Worm (Caenorhabditis elegans) whole organism, L4 larva: ENCODE results near the gene htrl-1.
A peak's percentile ranks its signal among the peaks of the same experiment; 100 is the strongest.
"Not testable (repeated sequence)": the region's sequence is repeated elsewhere in the genome, so short reads cannot be mapped to it uniquely, and the experiment has no call there.

Experiments used
- D1046.2 ChIP-seq: fragments of 200-800 bp; sonication (Bioruptor generic); IDR thresholded peaks from 2 replicates; pipeline ENCODE4 v1.3.6; 2022; ENCODE audit warnings: missing genetic modification characterization, missing compliant biosample characterization
- F10B5.3 ChIP-seq: sonication (generic microtip); optimal IDR thresholded peaks from 2 replicates; lab custom pipeline; 2016; ENCODE audit warnings: mild to moderate bottlenecking, missing genetic modification characterization, missing compliant biosample characterization
- F26F4.8 ChIP-seq: fragments of 200-800 bp; sonication (Bioruptor generic); conservative IDR thresholded peaks from 2 replicates; pipeline ENCODE4 v1.3.6; 2022; ENCODE audit warnings: missing genetic modification characterization, missing compliant biosample characterization
- F37D6.2 ChIP-seq: sonication (generic microtip); optimal IDR thresholded peaks from 2 replicates; lab custom pipeline; 2016; ENCODE audit warnings: mild to moderate bottlenecking, missing genetic modification characterization, missing compliant biosample characterization
- R02D3.7 ChIP-seq: fragments of 150-350 bp; sonication (generic microtip); optimal IDR thresholded peaks from 3 replicates; lab custom pipeline; 2014; ENCODE audit warnings: missing biosample characterization, missing genetic modification characterization
- Y5F2A.4 ChIP-seq: fragments of 200-800 bp; sonication (Bioruptor generic); optimal IDR thresholded peaks from 2 replicates; lab custom pipeline; 2018; ENCODE audit warnings: mild to moderate bottlenecking, missing genetic modification characterization, missing compliant biosample characterization
- Y75B8A.6 ChIP-seq: fragments of 200-800 bp; sonication (Bioruptor generic); IDR thresholded peaks from 2 replicates; pipeline ENCODE4 v1.3.6; 2022; ENCODE audit warnings: missing genetic modification reagents, missing genetic modification characterization, missing compliant biosample characterization
- aha-1 ChIP-seq: fragments of 150-350 bp; peaks from one replicate; lab custom pipeline; 2014; ENCODE audit warnings: missing biosample characterization, missing genetic modification characterization
- aly-2 ChIP-seq: sonication (generic microtip); optimal IDR thresholded peaks from 2 replicates; lab custom pipeline; 2018; ENCODE audit warnings: missing biosample characterization, missing genetic modification characterization
- arid-1 ChIP-seq: fragments of 200-800 bp; sonication (Bioruptor generic); conservative IDR thresholded peaks from 2 replicates; pipeline ENCODE4 v1.3.6; 2022; ENCODE audit warnings: missing genetic modification reagents, missing genetic modification characterization, missing compliant biosample characterization
- attf-4 ChIP-seq: sonication (generic microtip); optimal IDR thresholded peaks from 3 replicates; lab custom pipeline; 2017; ENCODE audit warnings: missing biosample characterization, missing genetic modification characterization
- ceh-32 ChIP-seq: sonication (generic microtip); optimal IDR thresholded peaks from 2 replicates; lab custom pipeline; 2016; ENCODE audit warnings: mild to moderate bottlenecking, missing genetic modification characterization, missing compliant biosample characterization; ENCODE audit not compliant: poor library complexity
- cey-2 ChIP-seq: sonication (generic microtip); optimal IDR thresholded peaks from 3 replicates; lab custom pipeline; 2017; ENCODE audit warnings: missing genetic modification characterization, mild to moderate bottlenecking, missing compliant biosample characterization, antibody characterized with exemption, borderline replicate concordance; ENCODE audit not compliant: insufficient read depth
- daf-16 ChIP-seq, 3 experiments: sonication (generic microtip); optimal IDR thresholded peaks; 2 replicates each; lab custom pipeline; 2016 to 2017; ENCODE audit warnings: missing genetic modification characterization in 3 of 3, missing genetic modification reagents in 3 of 3, mild to moderate bottlenecking in 2 of 3, missing compliant biosample characterization in 2 of 3, missing biosample characterization in 1 of 3, moderate library complexity in 1 of 3
- daf-8 ChIP-seq: fragments of 200-800 bp; sonication (Bioruptor generic); IDR thresholded peaks from 2 replicates; pipeline ENCODE4 v1.3.6; 2022; ENCODE audit warnings: missing genetic modification characterization, missing compliant biosample characterization
- dmd-6 ChIP-seq: fragments of 200-800 bp; sonication (Bioruptor generic); IDR thresholded peaks from 2 replicates; pipeline ENCODE4 v1.3.6; 2022; ENCODE audit warnings: missing genetic modification reagents, missing genetic modification characterization, missing compliant biosample characterization
- dve-1 ChIP-seq: sonication (generic microtip); optimal IDR thresholded peaks from 2 replicates; lab custom pipeline; 2017; ENCODE audit warnings: antibody characterized with exemption, mild to moderate bottlenecking, missing genetic modification characterization, missing compliant biosample characterization; ENCODE audit not compliant: insufficient read depth
- fos-1 ChIP-seq: fragments of 150-350 bp; optimal IDR thresholded peaks from 2 replicates; lab custom pipeline; 2014; ENCODE audit warnings: missing biosample characterization, missing genetic modification characterization
- gei-8 ChIP-seq: fragments of 200-800 bp; sonication (Bioruptor generic); optimal IDR thresholded peaks from 2 replicates; lab custom pipeline; 2018; ENCODE audit warnings: mild to moderate bottlenecking, missing genetic modification characterization, missing compliant biosample characterization
- hlh-11 ChIP-seq: fragments of 200-800 bp; sonication (Bioruptor generic); optimal IDR thresholded peaks from 2 replicates; lab custom pipeline; 2018; ENCODE audit warnings: mild to moderate bottlenecking, missing genetic modification characterization, missing compliant biosample characterization
- jun-1 ChIP-seq: fragments of 150-350 bp; optimal IDR thresholded peaks from 2 replicates; lab custom pipeline; 2014; ENCODE audit warnings: missing biosample characterization, missing genetic modification reagents, missing genetic modification characterization
- lin-15B ChIP-seq: fragments of 150-350 bp; sonication (generic microtip); optimal IDR thresholded peaks from 3 replicates; lab custom pipeline; 2014; ENCODE audit warnings: missing biosample characterization, missing genetic modification characterization
- lin-29 ChIP-seq: fragments of 200-800 bp; sonication (Bioruptor generic); IDR thresholded peaks from 2 replicates; pipeline ENCODE4 v1.3.6; 2022; ENCODE audit warnings: missing genetic modification reagents, missing genetic modification characterization, missing compliant biosample characterization
- lin-39 ChIP-seq: fragments of 150-350 bp; optimal IDR thresholded peaks from 2 replicates; lab custom pipeline; 2014; ENCODE audit warnings: missing biosample characterization, missing genetic modification reagents, missing genetic modification characterization
- mdt-29 ChIP-seq: fragments of 200-800 bp; sonication (Bioruptor generic); IDR thresholded peaks from 2 replicates; pipeline ENCODE4 v1.3.6; 2022; ENCODE audit warnings: missing genetic modification reagents, missing genetic modification characterization, missing compliant biosample characterization
- mes-2 ChIP-seq: sonication (generic microtip); optimal IDR thresholded peaks from 2 replicates; lab custom pipeline; 2016; ENCODE audit warnings: missing genotype, mild to moderate bottlenecking, missing genetic modification characterization, missing compliant biosample characterization; ENCODE audit not compliant: poor library complexity, severe bottlenecking
- mxl-2 ChIP-seq: fragments of 200-800 bp; sonication (Bioruptor generic); conservative IDR thresholded peaks from 2 replicates; pipeline ENCODE4 v1.3.6; 2022; ENCODE audit warnings: missing genetic modification reagents, missing genetic modification characterization, missing compliant biosample characterization
- mxl-3 ChIP-seq: fragments of 200-800 bp; sonication (Bioruptor generic); optimal IDR thresholded peaks from 2 replicates; lab custom pipeline; 2018; ENCODE audit warnings: mild to moderate bottlenecking, missing genetic modification characterization, missing compliant biosample characterization
- nhr-111 ChIP-seq: fragments of 200-800 bp; sonication (Bioruptor generic); optimal IDR thresholded peaks from 2 replicates; lab custom pipeline; 2018; ENCODE audit warnings: mild to moderate bottlenecking, missing genetic modification characterization, missing compliant biosample characterization
- nhr-28 ChIP-seq: fragments of 150-350 bp; optimal IDR thresholded peaks from 2 replicates; lab custom pipeline; 2014; ENCODE audit warnings: missing biosample characterization, missing genetic modification characterization
- nhr-6 ChIP-seq: fragments of 150-350 bp; optimal IDR thresholded peaks from 2 replicates; lab custom pipeline; 2014; ENCODE audit warnings: missing biosample characterization, missing genetic modification characterization
- nhr-77 ChIP-seq: fragments of 150-350 bp; optimal IDR thresholded peaks from 2 replicates; lab custom pipeline; 2014; ENCODE audit warnings: missing biosample characterization, missing genetic modification characterization
- php-3 ChIP-seq: fragments of 200-800 bp; sonication (Bioruptor generic); IDR thresholded peaks from 2 replicates; pipeline ENCODE4 v1.3.6; 2022; ENCODE audit warnings: missing genetic modification reagents, missing genetic modification characterization, missing compliant biosample characterization
- rbr-2 ChIP-seq: sonication (generic microtip); optimal IDR thresholded peaks from 2 replicates; lab custom pipeline; 2016; ENCODE audit warnings: missing genotype, missing genetic modification characterization, missing compliant biosample characterization
- saeg-2 ChIP-seq: fragments of 200-800 bp; sonication (Bioruptor generic); IDR thresholded peaks from 2 replicates; pipeline ENCODE4 v1.3.6; 2022; ENCODE audit warnings: missing genetic modification reagents, missing genetic modification characterization, missing compliant biosample characterization
- snpc-1.2 ChIP-seq: fragments of 200-800 bp; sonication (Bioruptor generic); IDR thresholded peaks from 2 replicates; pipeline ENCODE4 v1.3.6; 2022; ENCODE audit warnings: missing genetic modification reagents, missing genetic modification characterization, missing compliant biosample characterization
- spr-3 ChIP-seq: fragments of 200-800 bp; sonication (Bioruptor generic); optimal IDR thresholded peaks from 2 replicates; lab custom pipeline; 2018; ENCODE audit warnings: mild to moderate bottlenecking, missing genetic modification characterization, missing compliant biosample characterization
- tag-97 ChIP-seq: fragments of 200-800 bp; sonication (Bioruptor generic); IDR thresholded peaks from 2 replicates; pipeline ENCODE4 v1.3.6; 2022; ENCODE audit warnings: missing genetic modification characterization, missing compliant biosample characterization
- unc-130 ChIP-seq: sonication (generic microtip); optimal IDR thresholded peaks from 2 replicates; lab custom pipeline; 2016; ENCODE audit warnings: missing genetic modification reagents, missing genetic modification characterization, missing compliant biosample characterization
- unc-62 ChIP-seq, 3 experiments: fragments of 150-350 bp in 1 of 3; sonication (generic microtip); optimal IDR thresholded peaks in 2 of 3; peaks in 1 of 3; 1 replicate in 1 of 3; 2 replicates in 2 of 3; lab custom pipeline; 2014 to 2017; ENCODE audit warnings: missing biosample characterization in 3 of 3, missing genetic modification characterization in 3 of 3, missing genetic modification reagents in 3 of 3, missing genotype in 1 of 3
- ztf-11 ChIP-seq: fragments of 150-350 bp; optimal IDR thresholded peaks from 2 replicates; lab custom pipeline; 2014; ENCODE audit warnings: missing biosample characterization, missing genetic modification characterization

htrl-1 gene

ce11 chrV:11478028-11478427, 18.2 kb downstream of the htrl-1 start:
- peak in 1 of 2 experiments; percentile 41 for TF ChIP-seq unc-62 (GFP tag; optimal IDR thresholded peaks at IDR 0.05 in 1 of 2; lab: Kevin White, UChicago)
- TF ChIP-seq unc-62 (tag; optimal IDR thresholded peaks at IDR 0.05; lab: Kevin White, UChicago), result not testable (repeated sequence)
- peak; percentile 53 for TF ChIP-seq unc-130 (GFP tag; lab: Kevin White, UChicago)

- not testable (repeated sequence) for TF ChIP-seq nhr-28; arid-1; D1046.2 (GFP tag; lab: Robert Waterston, UW)
- TF ChIP-seq, all 104 proteins: peak for 0; not testable (repeated sequence) for 104
Observed at ce11 chrV:11475638-11476037, 20.5 kb downstream of the htrl-1 start, which contains the start of gene T11F9.7. TSS of gene T11F9.7 (plus strand) at chrV:11475938.

DNA sequence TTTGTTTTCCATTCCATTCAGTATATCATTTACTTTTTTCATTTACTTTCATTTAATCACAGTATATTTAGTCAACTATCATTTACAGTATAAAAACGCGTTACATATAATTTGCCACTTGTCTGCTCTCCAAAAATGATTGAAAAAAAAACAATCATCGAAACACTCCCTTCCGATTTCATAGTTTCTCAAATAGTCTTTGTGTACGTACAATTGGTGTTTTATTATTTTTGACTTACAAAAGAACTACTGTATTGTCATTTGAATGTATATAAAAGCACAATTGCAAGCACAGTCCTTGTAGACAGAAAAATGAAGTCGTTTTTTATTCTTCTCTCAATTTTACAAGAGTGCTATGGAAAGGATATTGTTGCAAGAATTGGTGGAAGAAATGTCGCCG, 21.8 kb downstream of the htrl-1 start, which contains the start of gene nas-22:
Gene nas-22, plus strand, starts transcription at position 301 of the 400 bp plus-strand sequence.
- TF ChIP-seq spr-3 (GFP tag; lab: Kevin White, UChicago) (no peak), daf-16 (GFP tag; optimal IDR thresholded peaks at IDR 0.05; lab: Kevin White, UChicago) (no peak), daf-16 (tag; optimal IDR thresholded peaks at IDR 0.05; lab: Kevin White, UChicago) (no peak), D1046.2 (GFP tag; lab: Robert Waterston, UW) (no peak), F37D6.2 (tag; lab: Kevin White, UChicago) (no peak), mes-2 (tag; lab: Kevin White, UChicago) (no peak), fos-1 (tag; lab: Kevin White, UChicago) (no peak), unc-130 (GFP tag; lab: Kevin White, UChicago) (no peak), hlh-11 (tag; lab: Kevin White, UChicago) (no peak), attf-4 (tag; lab: Kevin White, UChicago) (no peak), ztf-11 (no peak), jun-1 (tag; lab: Kevin White, UChicago) (no peak), aha-1 (tag; lab: Kevin White, UChicago) (no peak)

DNA sequence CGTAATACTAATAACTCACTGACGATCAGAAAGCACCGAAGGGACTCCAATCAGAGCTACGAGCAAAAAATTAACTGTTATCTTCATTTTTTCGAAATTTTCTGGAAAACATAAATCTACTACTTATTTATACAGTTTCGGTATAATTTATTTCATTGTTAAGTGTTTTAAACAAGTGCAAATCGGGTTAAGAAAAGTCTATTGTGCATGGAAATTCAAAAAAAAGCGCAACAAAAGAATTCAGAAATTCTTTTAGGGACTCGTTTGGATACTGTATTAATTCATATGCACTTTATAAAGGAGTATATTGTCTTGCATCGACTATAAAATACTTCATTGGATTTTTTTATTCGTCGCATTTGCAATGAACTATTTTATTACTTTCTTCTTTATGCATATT, 24.0 kb downstream of the htrl-1 start, which contains the start of the genes nas-20 and nas-21:
Gene nas-20, minus strand, starts transcription at position 101 of the 400 bp plus-strand sequence.
Gene nas-21, plus strand, starts transcription at position 356 of the 400 bp plus-strand sequence.
- no peak for TF ChIP-seq saeg-2 (GFP tag; lab: Robert Waterston, UW)
- TF ChIP-seq daf-8 (GFP tag; lab: Robert Waterston, UW), result no peak
- no peak for TF ChIP-seq ztf-11
- no peak for TF ChIP-seq lin-29
- no peak for TF ChIP-seq cey-2 (tag; lab: Kevin White, UChicago)
- TF ChIP-seq R02D3.7 (tag; lab: Kevin White, UChicago), result no peak

ce11 chrV:11470210-11470713, 25.9 kb downstream of the htrl-1 start, which contains the start of gene aat-6:
TSS of gene aat-6 (minus strand) at chrV:11470663.
- TF ChIP-seq nhr-77 (tag; lab: Kevin White, UChicago) (no peak), F26F4.8 (GFP tag; lab: Robert Waterston, UW) (no peak), ztf-11 (no peak), lin-15B (tag; lab: Kevin White, UChicago) (no peak), aly-2 (tag; lab: Kevin White, UChicago) (no peak), nhr-6 (tag; lab: Kevin White, UChicago) (no peak), tag-97 (GFP tag; lab: Robert Waterston, UW) (no peak), Y5F2A.4 (GFP tag; lab: Kevin White, UChicago) (no peak), lin-39 (tag; lab: Kevin White, UChicago) (no peak), nhr-111 (no peak), rbr-2 (no peak), mdt-29 (no peak), mxl-3 (GFP tag; lab: Kevin White, UChicago) (peak; percentile 72), F10B5.3 (no peak), mxl-2 (no peak), php-3 (GFP tag; lab: Robert Waterston, UW) (peak; percentile 98), dve-1 (tag; lab: Kevin White, UChicago) (peak; percentile 71), ceh-32 (tag; lab: Kevin White, UChicago) (no peak), daf-16 (GFP tag; optimal IDR thresholded peaks at IDR 0.05; lab: Kevin White, UChicago) (no peak), daf-16 (tag; optimal IDR thresholded peaks at IDR 0.05; lab: Kevin White, UChicago) (peak; percentile 70), dmd-6 (GFP tag; lab: Robert Waterston, UW) (peak; percentile 94), snpc-1.2 (no peak), Y75B8A.6 (GFP tag; lab: Robert Waterston, UW) (no peak), cey-2 (tag; lab: Kevin White, UChicago) (no peak), gei-8 (no peak)
